Worm (Caenorhabditis elegans) whole organism, dauer: ENCODE results near the gene rike-1.

ENCODE experiments used
- unc-62 ChIP-seq: sonication (generic microtip); optimal IDR thresholded peaks from 2 replicates; lab custom pipeline; 2017; ENCODE audit warnings: missing biosample characterization, missing genetic modification reagents, missing genetic modification characterization

Gene rike-1

DNA sequence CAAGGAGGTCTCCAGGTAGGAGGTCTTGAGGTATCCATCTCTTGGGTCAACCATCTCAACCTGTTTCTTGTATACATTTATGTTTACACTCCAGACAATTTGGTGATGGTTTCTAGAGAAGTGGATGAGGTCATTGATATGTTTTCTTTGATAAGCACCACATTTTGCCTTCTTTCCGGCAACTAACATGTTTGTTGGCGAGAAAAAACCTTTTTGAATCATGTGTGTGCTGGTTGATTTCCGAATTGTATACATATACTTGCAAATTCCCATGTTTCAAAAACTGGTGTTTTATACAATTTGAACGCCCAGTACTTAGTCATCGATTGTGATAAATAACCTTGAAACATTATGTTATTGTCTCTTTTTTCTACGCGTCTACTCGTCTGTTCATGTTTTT lies 41.5 kb downstream of the rike-1 start:
- no peak for TF ChIP-seq unc-62 (GFP tag; lab: Kevin White, UChicago)

DNA sequence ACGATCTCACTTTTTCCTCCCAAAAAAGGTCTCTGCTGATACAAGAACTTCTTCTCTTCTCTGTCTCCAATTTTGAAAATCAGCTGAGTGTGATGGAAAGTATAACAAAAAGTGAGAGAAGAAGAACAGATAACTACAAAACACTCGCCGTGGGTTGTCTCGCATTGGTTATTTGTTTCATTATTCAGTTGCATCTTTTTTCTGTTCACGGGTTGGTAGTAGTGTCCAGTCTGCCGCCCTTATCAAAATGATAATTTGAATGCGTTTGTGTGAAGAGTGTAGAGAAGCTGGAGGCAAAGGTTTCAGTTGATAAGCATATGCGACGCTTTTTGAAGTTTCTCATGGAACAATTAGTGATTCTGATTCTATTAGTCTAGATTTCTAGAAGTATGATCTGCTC lies 42.6 kb downstream of the rike-1 start:
- TF ChIP-seq unc-62 (GFP tag; lab: Kevin White, UChicago) = no peak

DNA sequence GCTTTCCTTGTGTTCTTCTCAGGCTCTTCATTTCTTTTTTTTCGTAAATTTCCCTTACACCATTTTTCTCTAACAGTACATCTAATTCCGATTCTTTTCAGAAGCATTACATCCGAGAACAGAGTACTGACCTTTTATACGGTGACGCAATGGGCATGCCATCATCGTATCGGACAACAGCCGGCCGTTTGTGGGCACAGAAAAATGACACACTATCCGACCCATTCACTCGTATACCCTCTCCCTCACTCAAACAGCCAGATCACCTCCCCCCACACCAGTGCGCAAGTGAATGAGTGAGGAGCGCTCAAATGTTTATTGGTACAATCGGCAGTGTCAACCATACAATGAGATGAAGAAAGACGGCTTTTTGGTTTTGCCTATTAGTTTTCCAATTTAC lies 44.5 kb downstream of the rike-1 start, which contains the start of gene R02D5.24:
R02D5.24 (plus strand) TSS at position 205 of the 400 bp plus-strand sequence.
- no peak for TF ChIP-seq unc-62 (GFP tag; lab: Kevin White, UChicago)

DNA sequence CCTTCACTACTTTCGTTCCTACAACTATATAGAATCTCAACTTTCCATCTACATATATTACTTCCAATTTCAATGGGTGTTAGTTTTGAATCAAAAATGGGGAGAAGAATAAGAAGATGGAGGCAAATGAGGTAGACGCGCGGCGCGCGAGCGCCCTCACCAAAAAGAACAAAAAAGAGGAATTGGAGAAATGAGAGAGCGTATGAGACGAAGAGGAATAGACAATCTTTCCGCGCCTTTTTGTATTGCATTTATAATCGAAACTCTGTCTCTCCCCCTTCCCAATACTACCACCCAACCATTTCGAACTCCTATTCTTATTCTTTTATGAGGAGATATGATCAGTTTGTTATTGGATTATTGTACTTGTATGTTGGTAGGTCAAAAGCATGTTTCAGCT lies 45.1 kb downstream of the rike-1 start:
- TF ChIP-seq unc-62 (GFP tag; lab: Kevin White, UChicago) = no peak

DNA sequence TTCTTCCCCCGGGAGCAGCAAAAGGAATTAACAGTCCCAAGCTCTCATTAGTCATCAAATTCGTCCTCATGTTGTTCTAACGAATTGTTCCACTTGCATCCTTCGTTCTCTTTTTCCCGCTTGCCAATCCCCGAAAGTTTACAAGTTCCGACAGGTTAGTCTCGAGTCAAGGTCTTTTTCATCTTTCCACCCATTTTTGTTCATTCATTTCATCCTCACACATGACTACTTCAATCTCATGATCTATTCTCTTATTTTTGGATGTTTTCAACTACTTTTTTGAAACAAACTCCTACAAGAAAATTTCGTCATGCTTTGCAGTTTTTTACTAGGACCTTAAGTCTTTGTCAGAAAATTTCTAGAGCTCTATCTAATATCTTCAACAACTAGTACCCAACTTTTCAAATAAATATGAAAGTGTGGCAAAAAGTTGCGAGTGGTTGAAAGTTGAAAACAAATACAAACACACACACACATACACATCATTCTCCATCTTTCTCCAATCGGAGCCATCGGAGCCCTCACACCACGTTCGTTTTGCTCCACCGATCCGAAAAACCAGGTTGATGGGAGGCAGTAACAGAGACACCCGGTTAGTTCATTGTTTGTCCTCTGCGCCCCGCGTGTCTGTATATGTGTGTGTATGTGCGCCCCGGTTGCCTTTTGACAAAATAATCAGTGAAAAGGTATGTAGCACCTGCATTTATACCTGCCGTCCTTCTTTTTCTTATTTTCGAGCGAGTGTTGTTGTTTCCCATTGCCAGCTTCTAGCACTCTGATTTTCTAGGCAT lies 46.4 kb downstream of the rike-1 start:
- no peak for TF ChIP-seq unc-62 (GFP tag; lab: Kevin White, UChicago)

DNA sequence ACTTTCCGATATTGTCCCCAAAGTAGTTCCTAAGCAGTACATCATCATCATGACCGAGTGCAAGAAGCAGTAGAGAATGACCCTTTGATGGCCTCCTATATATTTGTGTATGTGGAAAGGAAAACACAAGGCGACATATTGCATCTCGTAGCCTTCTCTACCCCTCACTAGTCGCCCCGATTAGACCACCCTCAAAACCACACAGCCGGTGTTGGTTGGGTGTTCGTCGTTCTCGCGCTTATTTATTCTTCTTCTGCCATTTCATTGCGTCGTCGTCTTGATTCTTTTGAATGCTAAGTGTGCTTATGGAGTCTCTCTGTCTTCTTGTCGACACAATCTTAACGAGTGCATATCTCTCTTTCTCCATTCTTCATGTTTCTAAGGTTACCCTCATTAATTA lies 47.5 kb downstream of the rike-1 start:
- no peak for TF ChIP-seq unc-62 (GFP tag; lab: Kevin White, UChicago)

DNA sequence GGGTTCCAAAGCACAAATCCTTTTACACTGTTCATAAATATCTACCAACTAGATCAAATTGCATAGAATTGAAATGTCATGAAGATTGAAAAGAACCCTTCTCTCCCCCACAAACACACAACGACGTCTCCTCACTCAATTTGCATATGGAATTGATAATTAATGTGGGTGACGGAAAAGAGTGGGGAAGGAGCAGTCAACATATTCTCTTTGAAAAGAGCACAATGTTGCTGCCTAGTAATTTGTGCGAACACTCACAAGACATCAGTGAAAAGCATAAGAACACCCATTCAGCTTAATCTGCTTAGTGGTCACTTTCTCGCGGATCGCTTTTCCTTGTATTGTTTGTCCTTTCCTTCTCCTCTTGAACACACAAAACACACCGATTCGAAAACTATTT lies 49.2 kb downstream of the rike-1 start:
- no peak for TF ChIP-seq unc-62 (GFP tag; lab: Kevin White, UChicago)

DNA sequence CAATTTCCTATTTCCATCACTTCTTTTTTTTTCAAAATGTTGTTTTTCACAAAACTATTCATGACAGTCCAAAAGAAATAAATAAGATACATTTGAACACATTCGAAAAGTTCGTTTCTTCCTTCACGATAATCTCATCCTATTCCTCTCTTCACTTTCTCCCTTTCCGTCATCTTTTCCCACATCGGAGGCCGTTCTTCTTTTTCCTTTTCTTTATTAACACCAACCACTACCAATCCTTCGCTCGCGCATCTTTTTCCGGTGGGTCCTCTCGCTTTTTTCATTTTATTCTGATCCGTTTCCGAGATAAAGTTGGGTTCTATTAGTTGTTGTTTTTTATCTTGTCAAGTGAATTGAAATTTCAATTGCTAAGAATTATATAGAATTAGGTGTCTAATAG lies 50.2 kb downstream of the rike-1 start:
- no peak for TF ChIP-seq unc-62 (GFP tag; lab: Kevin White, UChicago)

DNA sequence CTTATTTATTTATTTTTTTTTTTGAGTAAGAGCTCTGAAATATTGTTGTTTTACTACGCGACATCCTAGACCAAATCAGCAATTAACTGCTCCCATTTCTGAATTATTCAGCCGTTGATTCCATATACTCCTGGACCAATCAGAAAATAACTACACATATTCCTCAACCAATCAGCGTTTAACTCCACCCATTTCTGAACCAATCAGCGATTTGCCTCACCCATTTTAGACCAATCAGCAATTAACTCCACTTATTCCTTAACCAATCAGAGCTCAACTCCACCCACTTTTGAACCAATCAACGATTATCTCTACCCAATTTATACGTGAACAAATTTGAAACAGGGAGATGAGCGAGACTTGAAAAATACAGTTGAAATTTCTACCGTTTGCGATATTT lies 52.0 kb downstream of the rike-1 start:
- no peak for TF ChIP-seq unc-62 (GFP tag; lab: Kevin White, UChicago)
